Worm (Caenorhabditis elegans) whole organism, late embryonic: ENCODE results near the gene C27F2.6.

ENCODE experiments used
- C08G9.2 ChIP-seq: sonication (generic microtip); optimal IDR thresholded peaks from 2 replicates; lab custom pipeline; 2016; ENCODE audit warnings: mild to moderate bottlenecking, missing genetic modification characterization, moderate library complexity, missing compliant biosample characterization
- F13H6.1 ChIP-seq: sonication (generic microtip); optimal IDR thresholded peaks from 2 replicates; lab custom pipeline; 2016; ENCODE audit warnings: missing genetic modification characterization, missing compliant biosample characterization
- K02D7.2 ChIP-seq: sonication (generic microtip); optimal IDR thresholded peaks from 2 replicates; lab custom pipeline; 2017; ENCODE audit warnings: mild to moderate bottlenecking, missing genetic modification characterization, missing compliant biosample characterization
- T23F11.4 ChIP-seq: fragments of 200-800 bp; sonication (Bioruptor generic); optimal IDR thresholded peaks from 2 replicates; lab custom pipeline; 2018; ENCODE audit warnings: mild to moderate bottlenecking, missing genetic modification characterization, missing compliant biosample characterization
- ceh-18 ChIP-seq: sonication (generic microtip); optimal IDR thresholded peaks from 2 replicates; lab custom pipeline; 2016; ENCODE audit warnings: missing genetic modification characterization, missing compliant biosample characterization
- ceh-19 ChIP-seq: fragments of 200-800 bp; sonication (Bioruptor generic); optimal IDR thresholded peaks from 2 replicates; lab custom pipeline; 2018; ENCODE audit warnings: mild to moderate bottlenecking, missing genetic modification characterization, missing compliant biosample characterization
- ceh-2 ChIP-seq: sonication (generic microtip); optimal IDR thresholded peaks from 2 replicates; lab custom pipeline; 2016; ENCODE audit warnings: missing genotype, missing genetic modification characterization, missing compliant biosample characterization
- ceh-22 ChIP-seq: sonication (generic microtip); optimal IDR thresholded peaks from 2 replicates; lab custom pipeline; 2017; ENCODE audit warnings: missing biosample characterization, missing genetic modification characterization
- ceh-24 ChIP-seq: sonication (generic microtip); optimal IDR thresholded peaks from 2 replicates; lab custom pipeline; 2016; ENCODE audit warnings: mild to moderate bottlenecking, missing genetic modification characterization, missing compliant biosample characterization
- ceh-30 ChIP-seq: fragments of 150-350 bp; optimal IDR thresholded peaks from 2 replicates; lab custom pipeline; 2014; ENCODE audit warnings: missing biosample characterization, missing genetic modification characterization
- ceh-31 ChIP-seq: sonication (generic microtip); optimal IDR thresholded peaks from 2 replicates; lab custom pipeline; 2016; ENCODE audit warnings: missing genetic modification characterization, missing compliant biosample characterization
- ceh-34 ChIP-seq: sonication (generic microtip); optimal IDR thresholded peaks from 2 replicates; lab custom pipeline; 2016; ENCODE audit warnings: mild to moderate bottlenecking, missing genetic modification characterization, missing compliant biosample characterization
- ceh-45 ChIP-seq: fragments of 200-800 bp; sonication (Bioruptor generic); IDR thresholded peaks from 2 replicates; pipeline ENCODE4 v1.3.6; 2022; ENCODE audit warnings: missing genetic modification reagents, missing genetic modification characterization, missing compliant biosample characterization
- ceh-6 ChIP-seq: fragments of 200-800 bp; sonication (Bioruptor generic); optimal IDR thresholded peaks from 2 replicates; lab custom pipeline; 2018; ENCODE audit warnings: mild to moderate bottlenecking, missing genetic modification characterization, missing compliant biosample characterization
- elt-2 ChIP-seq: sonication (generic microtip); optimal IDR thresholded peaks from 2 replicates; lab custom pipeline; 2016; ENCODE audit warnings: missing genetic modification reagents, missing genetic modification characterization, missing compliant biosample characterization
- ets-4 ChIP-seq: sonication (generic microtip); optimal IDR thresholded peaks from 2 replicates; lab custom pipeline; 2016; ENCODE audit warnings: missing genetic modification characterization, missing compliant biosample characterization
- eyg-1 ChIP-seq: sonication (generic microtip); optimal IDR thresholded peaks from 2 replicates; lab custom pipeline; 2016; ENCODE audit warnings: missing genotype, missing genetic modification characterization, missing compliant biosample characterization
- fkh-10 ChIP-seq: fragments of 150-350 bp; optimal IDR thresholded peaks from 2 replicates; lab custom pipeline; 2014; ENCODE audit warnings: missing biosample characterization, missing genetic modification reagents, missing genetic modification characterization
- gmeb-2 ChIP-seq: sonication (generic microtip); optimal IDR thresholded peaks from 2 replicates; lab custom pipeline; 2016; ENCODE audit warnings: missing genetic modification characterization, inconsistent platforms, missing compliant biosample characterization
- hlh-15 ChIP-seq: sonication (generic microtip); optimal IDR thresholded peaks from 2 replicates; lab custom pipeline; 2016; ENCODE audit warnings: missing genetic modification characterization, missing compliant biosample characterization
- hlh-30 ChIP-seq: sonication (generic microtip); optimal IDR thresholded peaks from 2 replicates; lab custom pipeline; 2017; ENCODE audit warnings: antibody characterized with exemption, missing genetic modification characterization, missing compliant biosample characterization; ENCODE audit not compliant: insufficient read depth
- lim-6 ChIP-seq: sonication (generic microtip); optimal IDR thresholded peaks from 2 replicates; lab custom pipeline; 2016; ENCODE audit warnings: missing genetic modification characterization, missing compliant biosample characterization
- lin-11 ChIP-seq: fragments of 200-800 bp; sonication (Bioruptor generic); optimal IDR thresholded peaks from 2 replicates; lab custom pipeline; 2018; ENCODE audit warnings: mild to moderate bottlenecking, missing genetic modification characterization, missing compliant biosample characterization
- madf-2 ChIP-seq: sonication (generic microtip); optimal IDR thresholded peaks from 2 replicates; lab custom pipeline; 2017; ENCODE audit warnings: missing genetic modification characterization, missing compliant biosample characterization
- mec-3 ChIP-seq: sonication (generic microtip); optimal IDR thresholded peaks from 2 replicates; lab custom pipeline; 2016; ENCODE audit warnings: borderline replicate concordance, missing genetic modification characterization, missing compliant biosample characterization
- nfya-1 ChIP-seq: sonication (generic microtip); optimal IDR thresholded peaks from 2 replicates; lab custom pipeline; 2017; ENCODE audit warnings: missing genetic modification characterization, mild to moderate bottlenecking, missing compliant biosample characterization, antibody characterized with exemption, moderate library complexity
- nhr-232 ChIP-seq: sonication (generic microtip); optimal IDR thresholded peaks from 2 replicates; lab custom pipeline; 2016; ENCODE audit warnings: missing genetic modification characterization, missing compliant biosample characterization
- pha-2 ChIP-seq: sonication (generic microtip); optimal IDR thresholded peaks from 2 replicates; lab custom pipeline; 2017; ENCODE audit warnings: mild to moderate bottlenecking, missing genetic modification characterization, missing compliant biosample characterization
- ref-2 ChIP-seq: sonication (generic microtip); optimal IDR thresholded peaks from 2 replicates; lab custom pipeline; 2016; ENCODE audit warnings: missing genetic modification characterization, missing compliant biosample characterization
- rnt-1 ChIP-seq: sonication (generic microtip); optimal IDR thresholded peaks from 2 replicates; lab custom pipeline; 2016; ENCODE audit warnings: missing genetic modification characterization, missing compliant biosample characterization
- syd-9 ChIP-seq: sonication (generic microtip); optimal IDR thresholded peaks from 2 replicates; lab custom pipeline; 2016; ENCODE audit warnings: mild to moderate bottlenecking, missing genetic modification characterization, moderate library complexity, missing compliant biosample characterization
- tbx-2 ChIP-seq: sonication (generic microtip); optimal IDR thresholded peaks from 2 replicates; lab custom pipeline; 2016; ENCODE audit warnings: missing genetic modification characterization, missing compliant biosample characterization
- tbx-7 ChIP-seq: sonication (generic microtip); optimal IDR thresholded peaks from 2 replicates; lab custom pipeline; 2016; ENCODE audit warnings: missing genotype, missing genetic modification characterization, missing compliant biosample characterization
- ttx-3 ChIP-seq: sonication (generic microtip); optimal IDR thresholded peaks from 2 replicates; lab custom pipeline; 2016; ENCODE audit warnings: missing genetic modification reagents, missing genetic modification characterization, missing compliant biosample characterization
- unc-42 ChIP-seq: sonication (generic microtip); optimal IDR thresholded peaks from 2 replicates; lab custom pipeline; 2016; ENCODE audit warnings: missing genotype, missing genetic modification characterization, missing compliant biosample characterization
- unc-86 ChIP-seq: sonication (generic microtip); optimal IDR thresholded peaks from 2 replicates; lab custom pipeline; 2016; ENCODE audit warnings: missing genetic modification characterization, missing compliant biosample characterization
- zip-5 ChIP-seq: sonication (generic microtip); optimal IDR thresholded peaks from 2 replicates; lab custom pipeline; 2016; ENCODE audit warnings: missing genetic modification characterization, missing compliant biosample characterization
- ztf-16 ChIP-seq: sonication (generic microtip); optimal IDR thresholded peaks from 2 replicates; lab custom pipeline; 2017; ENCODE audit warnings: missing genetic modification characterization, missing compliant biosample characterization

C27F2.6 gene

ce11 chrIII:4987666-4988065 lies 7.4 kb upstream of the C27F2.6 start:
- TF ChIP-seq eyg-1 (tag; lab: Kevin White, UChicago) (no peak), nfya-1 (tag; lab: Kevin White, UChicago) (no peak), lin-11 (tag; lab: Kevin White, UChicago) (no peak), unc-42 (no peak), K02D7.2 (no peak), T23F11.4 (no peak), lim-6 (tag; lab: Kevin White, UChicago) (no peak), ceh-30 (tag; lab: Kevin White, UChicago) (no peak), F13H6.1 (tag; lab: Kevin White, UChicago) (no peak), elt-2 (tag; lab: Kevin White, UChicago) (no peak), unc-86 (tag; lab: Kevin White, UChicago) (no peak), ceh-18 (tag; lab: Kevin White, UChicago) (no peak), ceh-24 (tag; lab: Kevin White, UChicago) (no peak), ceh-45 (GFP tag; lab: Robert Waterston, UW) (no peak), ref-2 (tag; lab: Kevin White, UChicago) (no peak), ztf-16 (no peak), nhr-232 (no peak), ceh-6 (GFP tag; lab: Kevin White, UChicago) (no peak)

- TF ChIP-seq fkh-10, result no peak
- peak; percentile 94 for TF ChIP-seq ets-4 (tag; lab: Kevin White, UChicago)
- TF ChIP-seq zip-5, result no peak
- TF ChIP-seq gmeb-2, result no peak
- TF ChIP-seq tbx-7 (tag; lab: Kevin White, UChicago), result peak; percentile 63
- peak; percentile 83 for TF ChIP-seq C08G9.2 (tag; lab: Kevin White, UChicago)
- TF ChIP-seq ceh-31 (tag; lab: Kevin White, UChicago), result peak; percentile 68
- no peak for TF ChIP-seq madf-2 (tag; lab: Kevin White, UChicago)
- peak; percentile 59 for TF ChIP-seq tbx-2 (tag; lab: Kevin White, UChicago)
- peak; percentile 21 for TF ChIP-seq mec-3
- peak; percentile 58 for TF ChIP-seq ceh-2
- peak; percentile 18 for TF ChIP-seq ref-2 (tag; lab: Kevin White, UChicago)
- no peak for TF ChIP-seq ttx-3
- no peak for TF ChIP-seq nhr-232
Measured at ce11 chrIII:4986790-4987259, 6.6 kb upstream of the C27F2.6 start, which contains the start of the genes C27F2.10 and wdr-60. TSS of gene C27F2.10 (minus strand) at chrIII:4986898. TSS of gene wdr-60 (plus strand) at chrIII:4987209.

- TF ChIP-seq hlh-15 (tag; lab: Kevin White, UChicago), result no peak
- no peak for TF ChIP-seq rnt-1
- TF ChIP-seq tbx-7 (tag; lab: Kevin White, UChicago), result no peak
- TF ChIP-seq nfya-1 (tag; lab: Kevin White, UChicago), result peak; percentile 24
Measured at ce11 chrIII:4984444-4985086, 4.3 kb upstream of the C27F2.6 start, which contains the start of gene C27F2.7. TSS of gene C27F2.7 (minus strand) at chrIII:4984494.

ce11 chrIII:4983961-4984360 lies 3.7 kb upstream of the C27F2.6 start:
- TF ChIP-seq ceh-45 (GFP tag; lab: Robert Waterston, UW) (no peak), pha-2 (tag; lab: Kevin White, UChicago) (no peak), ceh-34 (no peak), F13H6.1 (tag; lab: Kevin White, UChicago) (no peak), ceh-19 (GFP tag; lab: Kevin White, UChicago) (no peak), ceh-22 (tag; lab: Kevin White, UChicago) (no peak), ceh-30 (tag; lab: Kevin White, UChicago) (no peak), nfya-1 (tag; lab: Kevin White, UChicago) (no peak), ceh-18 (tag; lab: Kevin White, UChicago) (no peak), hlh-30 (tag; lab: Kevin White, UChicago) (no peak), unc-42 (no peak), elt-2 (tag; lab: Kevin White, UChicago) (no peak), syd-9 (tag; lab: Kevin White, UChicago) (no peak)
- TF ChIP-seq, all 69 proteins: peak for 0
